Worm (Caenorhabditis elegans): ENCODE results near the gene npp-23.

The npp-23 gene

DNA sequence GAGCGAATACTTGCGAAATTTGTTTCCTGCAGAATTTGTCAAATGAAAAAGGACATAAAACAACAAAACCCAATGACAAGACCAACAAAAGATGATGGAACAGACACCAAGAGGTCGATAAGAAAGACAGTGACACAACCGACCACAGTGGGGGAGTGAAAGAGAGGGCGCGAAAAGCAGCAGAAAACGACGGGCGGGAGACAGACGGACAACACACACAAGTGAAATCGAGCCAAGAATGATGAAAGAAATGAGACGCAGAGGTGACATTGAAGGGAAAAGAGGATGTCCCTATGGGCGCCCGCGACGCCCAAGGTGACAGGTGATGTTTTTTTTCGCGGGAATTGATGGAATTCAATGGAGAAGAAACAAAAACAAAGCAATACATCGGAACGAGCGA is 3.4 kb downstream of the npp-23 start (continued):
- TF ChIP-seq zfh-2 (GFP tag; conservative IDR thresholded peaks at IDR 0.05), result no peak; the same call in none of the 2 replicates
- no peak for TF ChIP-seq lir-1 (GFP tag; conservative IDR thresholded peaks at IDR 0.05)
- TF ChIP-seq aptf-2 (GFP tag; conservative IDR thresholded peaks at IDR 0.05), result no peak
- no peak for TF ChIP-seq ztf-25 (GFP tag; IDR thresholded peaks at IDR 0.05)
- TF ChIP-seq hsf-1 (GFP tag; IDR thresholded peaks at IDR 0.05), result no peak
- TF ChIP-seq unc-62 (GFP tag; optimal IDR thresholded peaks at IDR 0.05), result no peak
- TF ChIP-seq B0336.3 (GFP tag; IDR thresholded peaks at IDR 0.05), result peak; percentile 55
- no peak for TF ChIP-seq mel-28 (tag; optimal IDR thresholded peaks at IDR 0.05; ENCODE audit: borderline replicate concordance)
- 0 out of 2 replicates have a peak, but pooled peaks have one; percentile 32 for TF ChIP-seq mcd-1 (GFP tag; IDR thresholded peaks at IDR 0.05)
- TF ChIP-seq hmg-1.2 (GFP tag; IDR thresholded peaks at IDR 0.05), result peak; percentile 47
- TF ChIP-seq hlh-26 (GFP tag; conservative IDR thresholded peaks at IDR 0.05), result no peak
- TF ChIP-seq die-1 (tag; optimal IDR thresholded peaks at IDR 0.05), result no peak
- no peak for TF ChIP-seq chd-7 (tag; optimal IDR thresholded peaks at IDR 0.05)
- no peak for TF ChIP-seq lin-26 (GFP tag; IDR thresholded peaks at IDR 0.05)
- 0 out of 2 replicates have a peak, but pooled peaks have one; percentile 10 for TF ChIP-seq hmg-20 (GFP tag; IDR thresholded peaks at IDR 0.05)
- TF ChIP-seq lin-54 (GFP tag; optimal IDR thresholded peaks at IDR 0.05), result peak; percentile 20
- no peak for TF ChIP-seq F22D6.2 (tag; optimal IDR thresholded peaks at IDR 0.05)
- TF ChIP-seq B0035.1 (tag; optimal IDR thresholded peaks at IDR 0.05), result no peak
- peak; percentile 63 for TF ChIP-seq attf-5 (GFP tag; optimal IDR thresholded peaks at IDR 0.05)
- TF ChIP-seq D2030.7 (GFP tag; IDR thresholded peaks at IDR 0.05), result no peak
- no peak for TF ChIP-seq let-526 (GFP tag; IDR thresholded peaks at IDR 0.05)
- TF ChIP-seq tlf-1 (GFP tag; optimal IDR thresholded peaks at IDR 0.05), result no peak
- TF ChIP-seq cebp-1 (GFP tag; IDR thresholded peaks at IDR 0.05), result peak; percentile 55; the same call in 1 of the 2 replicates
- peak; percentile 91 for TF ChIP-seq cebp-1 (tag; optimal IDR thresholded peaks at IDR 0.05)
- no peak for TF ChIP-seq akir-1 (GFP tag; optimal IDR thresholded peaks at IDR 0.05)
- no peak for TF ChIP-seq fkh-3 (tag; optimal IDR thresholded peaks at IDR 0.05)
- no peak for TF ChIP-seq F49E8.2 (tag; optimal IDR thresholded peaks at IDR 0.05; ENCODE audit: insufficient read depth)
- no peak for TF ChIP-seq ztf-22 (GFP tag; optimal IDR thresholded peaks at IDR 0.05)
- TF ChIP-seq zim-3 (tag; optimal IDR thresholded peaks at IDR 0.05), result no peak
- no peak for TF ChIP-seq snpc-4 (GFP tag; optimal IDR thresholded peaks at IDR 0.05)
- TF ChIP-seq snpc-4 (tag; optimal IDR thresholded peaks at IDR 0.05), result peak in 2 of 4 experiments; percentile 30 to 41
- TF ChIP-seq B0261.1 (tag; optimal IDR thresholded peaks at IDR 0.05), result no peak
- no peak for TF ChIP-seq unc-130 (GFP tag; optimal IDR thresholded peaks at IDR 0.05)
- TF ChIP-seq ekl-4 (GFP tag; IDR thresholded peaks at IDR 0.05), result no peak
- no peak for TF ChIP-seq sdz-38 (tag; optimal IDR thresholded peaks at IDR 0.05)
- peak; percentile 53 for TF ChIP-seq ztf-18 (tag; optimal IDR thresholded peaks at IDR 0.05)
- TF ChIP-seq madf-8 (GFP tag; conservative IDR thresholded peaks at IDR 0.05), result no peak
- TF ChIP-seq mes-4 (tag; optimal IDR thresholded peaks at IDR 0.05), result no peak
- peak; percentile 38 for TF ChIP-seq lin-40 (tag; optimal IDR thresholded peaks at IDR 0.05)
- TF ChIP-seq madf-6 (GFP tag; IDR thresholded peaks at IDR 0.05), result peak; percentile 55; the same call in 1 of the 2 replicates
- TF ChIP-seq athp-1 (tag; optimal IDR thresholded peaks at IDR 0.05), result peak; percentile 16
- TF ChIP-seq F10E7.11 (tag; optimal IDR thresholded peaks at IDR 0.05), result no peak
- TF ChIP-seq K11D2.4 (GFP tag; IDR thresholded peaks at IDR 0.05), result no peak
- TF ChIP-seq madf-10 (tag; optimal IDR thresholded peaks at IDR 0.05), result peak; percentile 23
- TF ChIP-seq hrde-1 (tag; optimal IDR thresholded peaks at IDR 0.05; ENCODE audit: borderline replicate concordance), result no peak
- TF ChIP-seq F57A8.1 (GFP tag; optimal IDR thresholded peaks at IDR 0.05), result no peak
- TF ChIP-seq xnd-1 (tag; optimal IDR thresholded peaks at IDR 0.05), result no peak
- no peak for TF ChIP-seq snpc-3.4 (tag; optimal IDR thresholded peaks at IDR 0.05)
- no peak for TF ChIP-seq F52B5.7 (tag; optimal IDR thresholded peaks at IDR 0.05)
